Worm (Caenorhabditis elegans) whole organism, L4/young adult: ENCODE results near the gene ain-1.

ENCODE experiments used
- W03F9.2 ChIP-seq: fragments of 150-350 bp; optimal IDR thresholded peaks from 2 replicates; lab custom pipeline; 2014; ENCODE audit warnings: missing biosample characterization, missing genetic modification characterization
- dao-5 ChIP-seq: sonication (generic microtip); optimal IDR thresholded peaks from 2 replicates; lab custom pipeline; 2016; ENCODE audit warnings: missing genotype, missing genetic modification characterization, moderate library complexity, missing compliant biosample characterization
- him-1 ChIP-seq: sonication (generic microtip); optimal IDR thresholded peaks from 2 replicates; lab custom pipeline; 2016; ENCODE audit warnings: missing genotype, missing genetic modification reagents, missing genetic modification characterization, missing compliant biosample characterization

DNA sequence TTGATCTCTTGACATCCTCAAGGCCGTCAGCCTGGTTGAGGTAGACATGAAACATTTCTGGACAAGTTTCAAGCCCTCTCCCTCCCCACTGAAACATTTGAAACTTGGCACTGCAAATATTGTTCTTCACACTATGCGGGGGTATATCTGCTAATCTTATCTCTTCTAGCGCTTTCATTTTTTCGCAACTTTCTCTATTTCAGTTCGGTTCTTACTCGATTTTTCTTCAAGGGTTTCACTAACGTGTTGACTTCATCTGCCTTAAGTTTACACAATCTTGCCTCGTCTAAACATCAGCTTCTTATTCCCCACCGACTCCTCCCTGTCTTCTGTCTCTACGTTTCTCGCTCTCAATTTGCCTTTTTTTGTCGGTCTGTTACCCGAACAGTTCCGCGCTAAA is 16.5 kb downstream of the ain-1 start:
- no peak for TF ChIP-seq dao-5 (tag; lab: Kevin White, UChicago)
- no peak for TF ChIP-seq him-1 (tag; lab: Kevin White, UChicago)
- no peak for TF ChIP-seq W03F9.2 (tag; lab: Kevin White, UChicago)
